Fruit fly (Drosophila melanogaster): Measurements from ENCODE around the gene knrl.
A peak's percentile ranks its signal among the peaks of the same experiment; 100 is the strongest.

The knrl gene

dm6 chr3L:20623566-20623965 is 3.1 kb upstream of the knrl start:
- no peak for TF ChIP-seq amos (GFP tag; IDR thresholded peaks at IDR 0.05; ENCODE audit: partially characterized antibody)
- TF ChIP-seq CG13424 (tag; optimal IDR thresholded peaks at IDR 0.05), result no peak
- TF ChIP-seq CG14014 (GFP tag; IDR thresholded peaks at IDR 0.05), result no peak
- no peak for TF ChIP-seq CG15269 (tag; optimal IDR thresholded peaks at IDR 0.05)
- no peak for TF ChIP-seq sna (GFP tag; IDR thresholded peaks at IDR 0.05; ENCODE audit: partially characterized antibody)
- no peak for TF ChIP-seq nerfin-2 (GFP tag; IDR thresholded peaks at IDR 0.05; ENCODE audit: partially characterized antibody)
- peak; percentile 47 for TF ChIP-seq Xrp1 (GFP tag; IDR thresholded peaks at IDR 0.05)
- TF ChIP-seq sim (GFP tag; IDR thresholded peaks at IDR 0.05), result no peak
- peak; percentile 24 for TF ChIP-seq Elba2 (GFP tag; optimal IDR thresholded peaks at IDR 0.05)
- TF ChIP-seq CG9797 (GFP tag; optimal IDR thresholded peaks at IDR 0.05), result no peak
- no peak for TF ChIP-seq crp (GFP tag; optimal IDR thresholded peaks at IDR 0.05)
- TF ChIP-seq Sox102F (GFP tag; optimal IDR thresholded peaks at IDR 0.05), result no peak
- no peak for TF ChIP-seq insv (GFP tag; optimal IDR thresholded peaks at IDR 0.05)
- TF ChIP-seq BEAF-32 (GFP tag; optimal IDR thresholded peaks at IDR 0.05), result no peak
- TF ChIP-seq prd (optimal IDR thresholded peaks at IDR 0.05), result no peak
- peak; percentile 84 for TF ChIP-seq prd (GFP tag; IDR thresholded peaks at IDR 0.05)
- TF ChIP-seq tio (GFP tag; optimal IDR thresholded peaks at IDR 0.05), result no peak
- TF ChIP-seq CG8359 (GFP tag; optimal IDR thresholded peaks at IDR 0.05; ENCODE audit: borderline replicate concordance), result no peak
- TF ChIP-seq Stat92E (GFP tag; optimal IDR thresholded peaks at IDR 0.05), result no peak
- TF ChIP-seq her (GFP tag; optimal IDR thresholded peaks at IDR 0.05), result no peak
- no peak for TF ChIP-seq vnd (GFP tag; IDR thresholded peaks at IDR 0.05; ENCODE audit: partially characterized antibody)
- no peak for TF ChIP-seq CG33557 (GFP tag; optimal IDR thresholded peaks at IDR 0.05)
- TF ChIP-seq ci (GFP tag; IDR thresholded peaks at IDR 0.05), result no peak
- 0 out of 3 replicates have a peak, but pooled peaks have one; percentile 28 for TF ChIP-seq CG17361 (GFP tag; IDR thresholded peaks at IDR 0.05)
- TF ChIP-seq trem (tag; optimal IDR thresholded peaks at IDR 0.05), result peak; percentile 23
- TF ChIP-seq CG5953 (GFP tag; IDR thresholded peaks at IDR 0.05), result no peak
- TF ChIP-seq fd102C (GFP tag; optimal IDR thresholded peaks at IDR 0.05), result peak; percentile 67
- no peak for TF ChIP-seq D (optimal IDR thresholded peaks at IDR 0.05)
- TF ChIP-seq D (GFP tag; optimal IDR thresholded peaks at IDR 0.05), result peak; percentile 1
- TF ChIP-seq Hr51 (GFP tag; optimal IDR thresholded peaks at IDR 0.05), result no peak
- peak; percentile 23 for TF ChIP-seq phol (tag; optimal IDR thresholded peaks at IDR 0.05)
- TF ChIP-seq nmo (GFP tag; optimal IDR thresholded peaks at IDR 0.05), result peak; percentile 3
- peak; percentile 53 for TF ChIP-seq CG15696 (tag; optimal IDR thresholded peaks at IDR 0.05)
- TF ChIP-seq chm (GFP tag; IDR thresholded peaks at IDR 0.05), result no peak
- TF ChIP-seq CG32772 (GFP tag; IDR thresholded peaks at IDR 0.05), result no peak
- no peak for TF ChIP-seq Pdp1 (GFP tag; optimal IDR thresholded peaks at IDR 0.05)
- peak; percentile 39 for TF ChIP-seq CG18262 (tag; optimal IDR thresholded peaks at IDR 0.05)
- no peak for TF ChIP-seq danr (GFP tag; IDR thresholded peaks at IDR 0.05)
- no peak for TF ChIP-seq fu2 (GFP tag; optimal IDR thresholded peaks at IDR 0.05)
- TF ChIP-seq Tbp (GFP tag; optimal IDR thresholded peaks at IDR 0.05), result no peak
- TF ChIP-seq CG31441 (GFP tag; IDR thresholded peaks at IDR 0.05), result no peak
- TF ChIP-seq D19B (GFP tag; optimal IDR thresholded peaks at IDR 0.05), result no peak
- TF ChIP-seq Mes4 (GFP tag; optimal IDR thresholded peaks at IDR 0.05), result no peak
- TF ChIP-seq dysf (GFP tag; IDR thresholded peaks at IDR 0.05), result no peak
- TF ChIP-seq CG10209 (GFP tag; optimal IDR thresholded peaks at IDR 0.05), result no peak
- peak; percentile 32 for TF ChIP-seq CG8924 (tag; optimal IDR thresholded peaks at IDR 0.05)
- no peak for TF ChIP-seq CG4820 (GFP tag; optimal IDR thresholded peaks at IDR 0.05)
- TF ChIP-seq CG2202 (tag; optimal IDR thresholded peaks at IDR 0.05), result no peak
- no peak for TF ChIP-seq CG7928 (GFP tag; optimal IDR thresholded peaks at IDR 0.05)
- TF ChIP-seq gem (tag; optimal IDR thresholded peaks at IDR 0.05), result peak; percentile 50
- no peak for TF ChIP-seq Bdp1 (GFP tag; optimal IDR thresholded peaks at IDR 0.05)

Measured in whole organism, embryonic.